Worm (Caenorhabditis elegans) whole organism, L2 larva: Measurements from ENCODE around the gene glb-1.

Experiments
- C34F6.9 ChIP-seq: fragments of 150-350 bp; optimal IDR thresholded peaks from 2 replicates; lab custom pipeline; 2014; ENCODE audit warnings: missing biosample characterization, missing genetic modification characterization
- F13H6.1 ChIP-seq: sonication (generic microtip); optimal IDR thresholded peaks from 2 replicates; lab custom pipeline; 2016; ENCODE audit warnings: missing genetic modification characterization, missing compliant biosample characterization
- Y55F3AM.14 ChIP-seq: fragments of 200-800 bp; sonication (Bioruptor generic); optimal IDR thresholded peaks from 2 replicates; lab custom pipeline; 2018; ENCODE audit warnings: mild to moderate bottlenecking, missing genetic modification characterization, missing compliant biosample characterization
- alr-1 ChIP-seq: fragments of 150-350 bp; optimal IDR thresholded peaks from 2 replicates; lab custom pipeline; 2014; ENCODE audit warnings: missing biosample characterization, missing genetic modification characterization
- ama-1 ChIP-seq: fragments of 150-350 bp; optimal IDR thresholded peaks from 2 replicates; lab custom pipeline; 2018; ENCODE audit warnings: inconsistent platforms
- blmp-1 ChIP-seq: sonication (generic microtip); optimal IDR thresholded peaks from 2 replicates; lab custom pipeline; 2017; ENCODE audit warnings: missing genetic modification characterization, mild to moderate bottlenecking, missing compliant biosample characterization, antibody characterized with exemption, moderate library complexity; ENCODE audit not compliant: insufficient read depth
- ceh-16 ChIP-seq: fragments of 150-350 bp; optimal IDR thresholded peaks from 2 replicates; lab custom pipeline; 2014; ENCODE audit warnings: missing biosample characterization, missing genetic modification characterization
- crh-2 ChIP-seq: sonication (generic microtip); optimal IDR thresholded peaks from 2 replicates; lab custom pipeline; 2017; ENCODE audit warnings: missing biosample characterization, missing genetic modification characterization
- dmd-4 ChIP-seq: sonication (generic microtip); optimal IDR thresholded peaks from 2 replicates; lab custom pipeline; 2017; ENCODE audit warnings: missing biosample characterization, missing genetic modification characterization
- egl-27 ChIP-seq: sonication (generic microtip); optimal IDR thresholded peaks from 3 replicates; lab custom pipeline; 2017; ENCODE audit warnings: missing biosample characterization, missing genetic modification reagents, missing genetic modification characterization
- elt-1 ChIP-seq: fragments of 150-350 bp; optimal IDR thresholded peaks from 2 replicates; lab custom pipeline; 2014; ENCODE audit warnings: missing biosample characterization, missing genetic modification characterization
- elt-3 ChIP-seq: sonication (generic microtip); optimal IDR thresholded peaks from 2 replicates; lab custom pipeline; 2017; ENCODE audit warnings: missing biosample characterization, missing genetic modification characterization
- fos-1 ChIP-seq: fragments of 150-350 bp; optimal IDR thresholded peaks from 2 replicates; lab custom pipeline; 2014; ENCODE audit warnings: missing biosample characterization, missing genetic modification characterization
- gmeb-1 ChIP-seq: fragments of 150-350 bp; optimal IDR thresholded peaks from 2 replicates; lab custom pipeline; 2014; ENCODE audit warnings: missing biosample characterization, missing genetic modification characterization
- lin-11 ChIP-seq: fragments of 150-350 bp; sonication (generic microtip); optimal IDR thresholded peaks from 2 replicates; lab custom pipeline; 2014; ENCODE audit warnings: missing biosample characterization, missing genetic modification characterization, inconsistent platforms, mixed read lengths
- lsy-2 ChIP-seq, 2 experiments: fragments of 150-350 bp in 1 of 2; sonication (generic microtip) in 1 of 2; optimal IDR thresholded peaks; 2 replicates each; lab custom pipeline; 2014 to 2017; ENCODE audit warnings: missing biosample characterization in 2 of 2, missing genetic modification characterization in 2 of 2
- mab-5 ChIP-seq: fragments of 150-350 bp; optimal IDR thresholded peaks from 2 replicates; lab custom pipeline; 2014; ENCODE audit warnings: missing biosample characterization, missing genetic modification characterization
- mdl-1 ChIP-seq, 2 experiments: fragments of 150-350 bp in 1 of 2; sonication (generic microtip) in 1 of 2; optimal IDR thresholded peaks; 2 replicates each; lab custom pipeline; 2017; ENCODE audit warnings: missing biosample characterization in 2 of 2, missing genetic modification characterization in 2 of 2
- nhr-10 ChIP-seq: sonication (generic microtip); optimal IDR thresholded peaks from 2 replicates; lab custom pipeline; 2017; ENCODE audit warnings: missing biosample characterization, missing genetic modification characterization
- nhr-12 ChIP-seq: fragments of 150-350 bp; optimal IDR thresholded peaks from 2 replicates; lab custom pipeline; 2014; ENCODE audit warnings: missing biosample characterization, missing genetic modification characterization
- nhr-129 ChIP-seq: fragments of 150-350 bp; optimal IDR thresholded peaks from 2 replicates; lab custom pipeline; 2014; ENCODE audit warnings: missing biosample characterization, missing genetic modification characterization
- nhr-21 ChIP-seq: fragments of 150-350 bp; optimal IDR thresholded peaks from 2 replicates; lab custom pipeline; 2014; ENCODE audit warnings: missing biosample characterization, missing genetic modification characterization
- nhr-23 ChIP-seq: fragments of 150-350 bp; optimal IDR thresholded peaks from 2 replicates; lab custom pipeline; 2014; ENCODE audit warnings: missing biosample characterization, missing genetic modification reagents, missing genetic modification characterization
- nhr-237 ChIP-seq: fragments of 150-350 bp; optimal IDR thresholded peaks from 2 replicates; lab custom pipeline; 2014; ENCODE audit warnings: missing biosample characterization, missing genetic modification characterization
- nhr-6 ChIP-seq: fragments of 150-350 bp; optimal IDR thresholded peaks from 2 replicates; lab custom pipeline; 2014; ENCODE audit warnings: missing biosample characterization, missing genetic modification characterization
- nhr-77 ChIP-seq: fragments of 150-350 bp; optimal IDR thresholded peaks from 2 replicates; lab custom pipeline; 2014; ENCODE audit warnings: missing biosample characterization, missing genetic modification characterization
- sem-4 ChIP-seq: fragments of 150-350 bp; optimal IDR thresholded peaks from 2 replicates; lab custom pipeline; 2014; ENCODE audit warnings: missing biosample characterization, missing genetic modification reagents, missing genetic modification characterization
- skn-1 ChIP-seq: sonication (generic microtip); optimal IDR thresholded peaks from 2 replicates; lab custom pipeline; 2017; ENCODE audit warnings: missing biosample characterization, missing genetic modification characterization
- sma-3 ChIP-seq: sonication (generic microtip); optimal IDR thresholded peaks from 2 replicates; lab custom pipeline; 2016; ENCODE audit warnings: missing genetic modification reagents, missing genetic modification characterization, missing compliant biosample characterization
- sma-9 ChIP-seq, 2 experiments: fragments of 150-350 bp in 1 of 2; sonication (generic microtip) in 1 of 2; optimal IDR thresholded peaks; 2 replicates each; lab custom pipeline; 2014 to 2016; ENCODE audit warnings: missing genetic modification characterization in 2 of 2, mild to moderate bottlenecking in 1 of 2, missing biosample characterization in 1 of 2, missing compliant biosample characterization in 1 of 2, missing genetic modification reagents in 1 of 2, moderate library complexity in 1 of 2
- snpc-4 ChIP-seq: fragments of 150-350 bp; optimal IDR thresholded peaks from 2 replicates; lab custom pipeline; 2014; ENCODE audit warnings: missing biosample characterization, missing genetic modification characterization
- unc-39 ChIP-seq: fragments of 150-350 bp; optimal IDR thresholded peaks from 2 replicates; lab custom pipeline; 2014; ENCODE audit warnings: missing biosample characterization, missing genetic modification characterization
- unc-55 ChIP-seq: fragments of 150-350 bp; sonication (generic microtip); optimal IDR thresholded peaks from 3 replicates; lab custom pipeline; 2014; ENCODE audit warnings: missing biosample characterization, missing genetic modification reagents, missing genetic modification characterization
- unc-62 ChIP-seq: fragments of 150-350 bp; optimal IDR thresholded peaks from 2 replicates; lab custom pipeline; 2014; ENCODE audit warnings: missing biosample characterization, missing genetic modification reagents, missing genetic modification characterization
- ztf-11 ChIP-seq: sonication (generic microtip); optimal IDR thresholded peaks from 2 replicates; lab custom pipeline; 2017; ENCODE audit warnings: missing biosample characterization, missing genetic modification characterization
- ztf-4 ChIP-seq: fragments of 150-350 bp; optimal IDR thresholded peaks from 2 replicates; lab custom pipeline; 2014; ENCODE audit warnings: missing biosample characterization, missing genetic modification characterization

glb-1 gene

DNA sequence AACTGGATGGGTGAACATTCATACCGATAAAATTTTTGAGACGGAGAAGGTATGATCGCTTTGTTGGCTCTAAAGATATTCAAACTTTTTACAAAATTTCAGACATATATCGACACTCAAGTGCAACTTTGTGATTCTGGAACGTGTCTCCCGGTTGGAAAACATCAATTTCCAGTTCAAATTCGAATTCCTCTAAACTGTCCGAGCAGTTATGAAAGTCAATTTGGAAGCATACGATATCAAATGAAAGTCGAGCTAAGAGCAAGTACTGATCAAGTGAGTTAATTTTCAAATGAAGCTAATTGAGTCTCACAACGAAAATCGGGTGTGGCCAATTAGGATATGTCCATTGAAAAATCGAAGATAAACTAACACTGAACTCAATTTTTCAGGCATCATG is 11.3 kb upstream of the glb-1 start:
- no peak for TF ChIP-seq nhr-6

DNA sequence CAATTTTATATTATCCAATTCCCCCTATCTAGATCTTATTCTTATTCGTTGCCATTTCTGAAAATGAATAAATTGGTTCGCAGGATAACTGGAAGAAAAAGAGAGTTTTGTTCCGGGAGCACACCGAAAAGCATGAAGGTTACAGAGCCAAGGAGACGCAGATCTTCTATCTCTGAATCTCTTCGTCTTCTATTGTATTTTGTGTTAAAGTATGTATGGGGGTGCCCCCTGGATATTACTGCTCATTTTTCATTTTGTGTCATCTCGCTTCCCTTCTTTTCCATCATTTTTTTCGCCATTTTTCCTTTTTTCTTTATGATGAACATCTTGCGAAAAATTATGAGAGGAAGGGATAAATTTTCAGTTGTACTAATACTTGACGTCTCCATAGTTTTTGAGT is 10.6 kb upstream of the glb-1 start:
- TF ChIP-seq elt-3 (tag; lab: Kevin White, UChicago) (no peak), skn-1 (tag; lab: Kevin White, UChicago) (no peak), nhr-129 (tag; lab: Kevin White, UChicago) (no peak), unc-55 (GFP tag; lab: Kevin White, UChicago) (no peak), sem-4 (no peak), lsy-2 (tag; optimal IDR thresholded peaks at IDR 0.05; lab: Kevin White, UChicago) (peak in 1 of 2 experiments; percentile 14), mab-5 (tag; lab: Kevin White, UChicago) (no peak), unc-39 (tag; lab: Kevin White, UChicago) (no peak), ztf-4 (no peak), gmeb-1 (tag; lab: Kevin White, UChicago) (no peak), C34F6.9 (tag; lab: Kevin White, UChicago) (peak; percentile 32), nhr-23 (tag; lab: Kevin White, UChicago) (no peak), nhr-77 (tag; lab: Kevin White, UChicago) (no peak), ceh-16 (no peak), ama-1 (lab: Kevin White, UChicago) (no peak), dmd-4 (tag; lab: Kevin White, UChicago) (no peak), lin-11 (tag; lab: Kevin White, UChicago) (no peak)
- TF ChIP-seq, all 48 proteins: peak for 2

DNA sequence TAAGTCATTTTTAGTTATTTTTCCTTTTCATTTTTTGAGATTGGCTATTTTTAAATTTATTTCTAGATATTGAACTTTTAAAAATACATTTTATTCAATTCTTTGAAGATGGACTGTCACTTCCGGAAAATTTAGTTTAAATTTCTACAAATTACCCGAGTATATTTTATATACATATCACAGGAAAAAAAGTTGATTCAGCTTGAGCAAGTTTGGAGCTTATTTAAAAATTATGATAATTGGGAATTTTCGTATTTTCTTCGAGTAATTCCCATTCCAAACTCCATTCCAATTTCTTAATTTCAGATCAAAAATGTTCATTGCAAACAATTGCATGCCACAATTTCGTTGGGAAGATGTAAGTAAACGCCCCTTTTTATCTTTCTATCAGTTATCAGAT is 6.6 kb upstream of the glb-1 start, which contains the start of gene arrd-15:
TSS of gene arrd-15 (plus strand) at position 301 of the 400 bp plus-strand sequence.
- no peak for TF ChIP-seq fos-1 (tag; lab: Kevin White, UChicago)
- TF ChIP-seq ama-1 (lab: Kevin White, UChicago): no peak
- TF ChIP-seq egl-27 (tag; lab: Kevin White, UChicago): no peak
- no peak for TF ChIP-seq nhr-237 (tag; lab: Kevin White, UChicago)
- no peak for TF ChIP-seq snpc-4 (tag; lab: Kevin White, UChicago)
- TF ChIP-seq F13H6.1 (tag; lab: Kevin White, UChicago): no peak
- no peak for TF ChIP-seq mdl-1 (tag; optimal IDR thresholded peaks at IDR 0.05; lab: Kevin White, UChicago)
- TF ChIP-seq alr-1: no peak
- TF ChIP-seq mab-5 (tag; lab: Kevin White, UChicago): no peak
- TF ChIP-seq unc-62 (GFP tag; lab: Kevin White, UChicago): no peak
- TF ChIP-seq elt-1: no peak
- no peak for TF ChIP-seq skn-1 (tag; lab: Kevin White, UChicago)
- no peak for TF ChIP-seq nhr-12 (tag; lab: Kevin White, UChicago)
- TF ChIP-seq nhr-21 (tag; lab: Kevin White, UChicago): no peak
- no peak for TF ChIP-seq nhr-10 (tag; lab: Kevin White, UChicago)
- no peak for TF ChIP-seq dmd-4 (tag; lab: Kevin White, UChicago)

DNA sequence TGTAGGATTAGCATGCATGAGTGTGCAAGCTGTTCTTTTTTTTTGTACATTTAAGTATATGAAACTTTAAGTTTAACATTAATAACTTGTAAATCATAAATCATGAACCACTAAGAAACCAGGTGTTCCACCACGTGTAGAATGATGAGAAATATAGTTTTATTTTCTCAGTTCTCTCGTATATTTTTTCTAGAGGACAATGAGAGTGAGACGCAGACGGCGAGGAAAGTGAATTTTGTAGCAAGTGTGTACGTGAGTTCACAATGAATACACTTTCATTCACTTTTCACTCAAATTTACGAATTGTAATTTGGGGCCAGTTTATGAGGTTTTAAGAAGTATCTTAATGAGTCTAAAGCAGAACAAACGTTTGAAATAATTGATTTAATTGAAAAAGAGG is 3.4 kb upstream of the glb-1 start:
- peak; percentile 1 for TF ChIP-seq gmeb-1 (tag; lab: Kevin White, UChicago)
- peak; percentile 88 for TF ChIP-seq blmp-1
- no peak for TF ChIP-seq ama-1 (lab: Kevin White, UChicago)
- TF ChIP-seq ztf-11 (tag; lab: Kevin White, UChicago): no peak
- TF ChIP-seq sem-4: peak; percentile 12
- peak; percentile 6 for TF ChIP-seq C34F6.9 (tag; lab: Kevin White, UChicago)
- TF ChIP-seq crh-2: peak; percentile 31
- peak; percentile 19 for TF ChIP-seq fos-1 (tag; lab: Kevin White, UChicago)
- TF ChIP-seq sma-3: peak; percentile 28

DNA sequence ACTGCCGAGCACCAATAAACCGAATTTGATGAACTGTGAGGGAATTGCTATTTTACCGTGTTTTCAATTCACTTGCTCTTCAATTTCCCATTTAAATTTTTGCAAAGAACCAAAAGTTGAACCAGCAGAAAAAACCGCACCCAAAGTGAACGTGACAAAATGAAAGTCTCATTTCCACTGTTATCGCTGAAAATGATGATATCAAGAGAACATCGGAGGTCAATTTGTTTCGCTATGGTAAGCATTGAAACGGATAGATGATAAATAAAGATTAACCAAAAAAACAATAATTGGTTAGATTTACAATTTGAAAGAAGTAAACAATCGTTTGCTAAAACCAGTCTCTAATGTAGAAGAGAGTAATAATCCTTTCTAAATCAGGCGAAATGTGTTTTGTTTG is 2.4 kb upstream of the glb-1 start:
- TF ChIP-seq Y55F3AM.14 (GFP tag; lab: Kevin White, UChicago): no peak
- peak; percentile 16 for TF ChIP-seq fos-1 (tag; lab: Kevin White, UChicago)
- TF ChIP-seq sma-9 (GFP tag; optimal IDR thresholded peaks at IDR 0.05; lab: Kevin White, UChicago): peak; percentile 58
- TF ChIP-seq sma-9 (tag; optimal IDR thresholded peaks at IDR 0.05; lab: Kevin White, UChicago): no peak
